Fruit fly (Drosophila melanogaster) whole organism, embryonic: ENCODE data around the gene JIL-1.
A peak's percentile ranks its signal among the peaks of the same experiment; 100 is the strongest.

Source experiments
- Adf1 ChIP-seq: fragments of 200-800 bp; sonication (Bioruptor generic); IDR thresholded peaks from 2 replicates; pipeline ENCODE4 v1.3.6; 2022; ENCODE audit warnings: missing biosample characterization, missing genetic modification characterization
- Antp ChIP-seq: fragments of 200-800 bp; sonication (Bioruptor generic); optimal IDR thresholded peaks from 3 replicates; lab custom pipeline; 2016; ENCODE audit warnings: missing biosample characterization, missing genetic modification characterization
- Asciz ChIP-seq: fragments of 200-800 bp; sonication (Bioruptor generic); optimal IDR thresholded peaks from 2 replicates; lab custom pipeline; 2017; ENCODE audit warnings: missing biosample characterization, mild to moderate bottlenecking, missing genetic modification characterization, missing genetic modification reagents
- Atf3 ChIP-seq: fragments of 200-800 bp; sonication (Bioruptor generic); optimal IDR thresholded peaks from 3 replicates; lab custom pipeline; 2016; ENCODE audit warnings: missing biosample characterization, missing genetic modification characterization
- B-H1 ChIP-seq: fragments of 200-800 bp; sonication (Bioruptor generic); IDR thresholded peaks from 3 replicates; pipeline ENCODE4 v1.3.6; 2022; ENCODE audit warnings: missing biosample characterization, missing genetic modification characterization
- BtbVII ChIP-seq: fragments of 200-800 bp; sonication (Bioruptor generic); optimal IDR thresholded peaks from 3 replicates; lab custom pipeline; 2017; ENCODE audit warnings: missing biosample characterization, mild to moderate bottlenecking, missing genetic modification characterization
- CG10366 ChIP-seq: fragments of 200-800 bp; sonication (Bioruptor generic); IDR thresholded peaks from 2 replicates; pipeline ENCODE4 v1.3.6; 2022; ENCODE audit warnings: missing biosample characterization, missing genetic modification characterization
- CG10462 ChIP-seq: fragments of 200-800 bp; sonication (Bioruptor generic); optimal IDR thresholded peaks from 2 replicates; lab custom pipeline; 2016; ENCODE audit warnings: missing biosample characterization, missing genetic modification characterization
- CG10654 ChIP-seq: fragments of 200-800 bp; sonication (Bioruptor generic); optimal IDR thresholded peaks from 2 replicates; lab custom pipeline; 2016; ENCODE audit warnings: missing biosample characterization, missing genetic modification characterization
- CG11560 ChIP-seq: fragments of 200-800 bp; sonication (Bioruptor generic); IDR thresholded peaks from 3 replicates; pipeline ENCODE4 v1.3.6; 2022; ENCODE audit warnings: missing biosample characterization, missing genetic modification characterization
- CG14667 ChIP-seq: fragments of 200-800 bp; sonication (Bioruptor generic); IDR thresholded peaks from 2 replicates; pipeline ENCODE4 v1.3.6; 2022; ENCODE audit warnings: missing biosample characterization, missing genetic modification characterization
- CG14860 ChIP-seq: fragments of 200-800 bp; sonication (Bioruptor generic); IDR thresholded peaks from 3 replicates; pipeline ENCODE4 v1.3.6; 2022; ENCODE audit warnings: missing biosample characterization, missing genetic modification characterization; ENCODE audit not compliant: partially characterized antibody
- CG16815 ChIP-seq: fragments of 200-800 bp; sonication (Bioruptor generic); optimal IDR thresholded peaks from 3 replicates; lab custom pipeline; 2017; ENCODE audit warnings: missing biosample characterization, mild to moderate bottlenecking, missing genetic modification characterization
- CG17568 ChIP-seq: fragments of 200-800 bp; sonication (Bioruptor generic); optimal IDR thresholded peaks from 2 replicates; lab custom pipeline; 2018; ENCODE audit warnings: missing biosample characterization, mild to moderate bottlenecking, missing genetic modification characterization, moderate library complexity
- CG18476 ChIP-seq: fragments of 200-800 bp; sonication (Bioruptor generic); optimal IDR thresholded peaks from 2 replicates; lab custom pipeline; 2016; ENCODE audit warnings: missing biosample characterization, mild to moderate bottlenecking, missing genetic modification characterization
- CG3281 ChIP-seq: fragments of 200-800 bp; sonication (Bioruptor generic); optimal IDR thresholded peaks from 3 replicates; lab custom pipeline; 2017; ENCODE audit warnings: missing biosample characterization, mild to moderate bottlenecking, missing genetic modification characterization
- CG34376 ChIP-seq: fragments of 200-800 bp; sonication (Bioruptor generic); optimal IDR thresholded peaks from 2 replicates; lab custom pipeline; 2018; ENCODE audit warnings: missing biosample characterization, mild to moderate bottlenecking, missing genetic modification characterization
- CG4328 ChIP-seq: fragments of 200-800 bp; sonication (Bioruptor generic); optimal IDR thresholded peaks from 3 replicates; lab custom pipeline; 2017; ENCODE audit warnings: missing biosample characterization, missing genetic modification reagents, missing genetic modification characterization
- CG4404 ChIP-seq: fragments of 200-800 bp; sonication (Bioruptor generic); IDR thresholded peaks from 2 replicates; pipeline ENCODE4 v1.3.6; 2022; ENCODE audit warnings: missing biosample characterization, missing genetic modification characterization
- CG6654 ChIP-seq: fragments of 200-800 bp; sonication (Bioruptor generic); optimal IDR thresholded peaks from 2 replicates; lab custom pipeline; 2017; ENCODE audit warnings: missing biosample characterization, mild to moderate bottlenecking, missing genetic modification characterization
- CG6689 ChIP-seq: fragments of 200-800 bp; sonication (Bioruptor generic); IDR thresholded peaks from 2 replicates; pipeline ENCODE4 v1.3.6; 2022; ENCODE audit warnings: missing biosample characterization, missing genetic modification characterization
- CG7987 ChIP-seq: fragments of 200-800 bp; sonication (Bioruptor generic); optimal IDR thresholded peaks from 2 replicates; lab custom pipeline; 2018; ENCODE audit warnings: missing biosample characterization, mild to moderate bottlenecking, missing genetic modification characterization, moderate library complexity
- CG8281 ChIP-seq: fragments of 200-800 bp; sonication (Bioruptor generic); optimal IDR thresholded peaks from 2 replicates; lab custom pipeline; 2018; ENCODE audit warnings: missing biosample characterization, mild to moderate bottlenecking, missing genetic modification characterization, moderate library complexity
- Dek ChIP-seq: fragments of 200-800 bp; sonication (Bioruptor generic); optimal IDR thresholded peaks from 3 replicates; lab custom pipeline; 2019; ENCODE audit warnings: missing biosample characterization, mild to moderate bottlenecking, missing genetic modification characterization, moderate library complexity
- Dip3 ChIP-seq: fragments of 200-800 bp; sonication (Bioruptor generic); optimal IDR thresholded peaks from 3 replicates; lab custom pipeline; 2016; ENCODE audit warnings: missing biosample characterization, missing genetic modification characterization
- Doc2 ChIP-seq: fragments of 200-800 bp; sonication (Bioruptor generic); IDR thresholded peaks from 2 replicates; pipeline ENCODE4 v1.3.6; 2022; ENCODE audit warnings: missing biosample characterization, missing genetic modification characterization
- Sry-β ChIP-seq: fragments of 200-800 bp; sonication (Bioruptor generic); optimal IDR thresholded peaks from 2 replicates; lab custom pipeline; 2018; ENCODE audit warnings: missing biosample characterization, mild to moderate bottlenecking, missing genetic modification characterization, moderate library complexity
- Usf ChIP-seq: fragments of 200-800 bp; sonication (Bioruptor generic); optimal IDR thresholded peaks from 2 replicates; lab custom pipeline; 2017; ENCODE audit warnings: missing genotype, missing biosample characterization, missing genetic modification characterization
- YL-1 ChIP-seq: fragments of 200-800 bp; sonication (Bioruptor generic); optimal IDR thresholded peaks from 3 replicates; lab custom pipeline; 2017; ENCODE audit warnings: missing biosample characterization, mild to moderate bottlenecking, missing genetic modification characterization
- bowl ChIP-seq: fragments of 200-800 bp; sonication (Bioruptor generic); IDR thresholded peaks from 2 replicates; pipeline ENCODE4 v1.3.6; 2022; ENCODE audit warnings: missing biosample characterization, missing genetic modification characterization
- chinmo ChIP-seq: fragments of 200-800 bp; sonication (Bioruptor generic); IDR thresholded peaks from 4 replicates; pipeline ENCODE4 v1.3.6; 2022; ENCODE audit warnings: missing biosample characterization, missing genetic modification characterization; ENCODE audit not compliant: partially characterized antibody
- eyg ChIP-seq: fragments of 200-800 bp; sonication (Bioruptor generic); optimal IDR thresholded peaks from 3 replicates; lab custom pipeline; 2016; ENCODE audit warnings: missing biosample characterization, missing genetic modification characterization
- grn ChIP-seq: fragments of 200-800 bp; sonication (Bioruptor generic); optimal IDR thresholded peaks from 3 replicates; lab custom pipeline; 2017; ENCODE audit warnings: missing biosample characterization, missing genetic modification characterization
- ind ChIP-seq: fragments of 200-800 bp; sonication (Bioruptor generic); optimal IDR thresholded peaks from 3 replicates; lab custom pipeline; 2016; ENCODE audit warnings: missing biosample characterization, missing genetic modification characterization
- inv ChIP-seq: fragments of 200-800 bp; sonication (Bioruptor generic); IDR thresholded peaks from 2 replicates; pipeline ENCODE4 v1.3.6; 2022; ENCODE audit warnings: missing biosample characterization, missing genetic modification characterization; ENCODE audit not compliant: partially characterized antibody
- kah ChIP-seq: fragments of 200-800 bp; sonication (Bioruptor generic); optimal IDR thresholded peaks from 2 replicates; lab custom pipeline; 2018; ENCODE audit warnings: missing biosample characterization, mild to moderate bottlenecking, missing genetic modification characterization
- knrl ChIP-seq: fragments of 200-800 bp; sonication (Bioruptor generic); IDR thresholded peaks from 3 replicates; pipeline ENCODE4 v1.3.6; 2022; ENCODE audit warnings: missing biosample characterization, missing genetic modification characterization; ENCODE audit not compliant: partially characterized antibody
- lmd ChIP-seq: fragments of 200-800 bp; sonication (Bioruptor generic); IDR thresholded peaks from 2 replicates; pipeline ENCODE4 v1.3.6; 2022; ENCODE audit warnings: missing biosample characterization, missing genetic modification characterization
- otp ChIP-seq: fragments of 200-800 bp; sonication (Bioruptor generic); IDR thresholded peaks from 3 replicates; pipeline ENCODE4, ENCODE4 v1.3.6; 2022; ENCODE audit warnings: missing biosample characterization, missing genetic modification characterization
- pb ChIP-seq: fragments of 200-800 bp; sonication (Bioruptor generic); optimal IDR thresholded peaks from 3 replicates; lab custom pipeline; 2016; ENCODE audit warnings: missing biosample characterization, missing genetic modification characterization
- pum ChIP-seq: fragments of 200-800 bp; sonication (Bioruptor generic); optimal IDR thresholded peaks from 2 replicates; lab custom pipeline; 2016; ENCODE audit warnings: missing biosample characterization, missing genetic modification characterization
- sob ChIP-seq: fragments of 200-800 bp; sonication (Bioruptor generic); IDR thresholded peaks from 2 replicates; pipeline ENCODE4 v1.3.6; 2022; ENCODE audit warnings: missing biosample characterization, missing genetic modification characterization
- ssp ChIP-seq: fragments of 200-800 bp; sonication (Bioruptor generic); IDR thresholded peaks from 2 replicates; pipeline ENCODE4 v1.3.6; 2022; ENCODE audit warnings: missing biosample characterization, missing genetic modification characterization
- sug ChIP-seq: fragments of 200-800 bp; optimal IDR thresholded peaks from 2 replicates; lab custom pipeline; 2019; ENCODE audit warnings: missing biosample characterization, mild to moderate bottlenecking, missing genetic modification characterization, moderate library complexity
- toy ChIP-seq: fragments of 200-800 bp; sonication (Bioruptor generic); IDR thresholded peaks from 2 replicates; pipeline ENCODE4 v1.3.6; 2022; ENCODE audit warnings: missing biosample characterization, missing genetic modification characterization
- trem ChIP-seq: fragments of 200-800 bp; optimal IDR thresholded peaks from 3 replicates; lab custom pipeline; 2019; ENCODE audit warnings: missing biosample characterization, mild to moderate bottlenecking, missing genetic modification characterization, moderate library complexity
- twi ChIP-seq: fragments of 200-800 bp; optimal IDR thresholded peaks from 2 replicates; lab custom pipeline; 2019; ENCODE audit warnings: missing biosample characterization, mild to moderate bottlenecking, missing genetic modification characterization, moderate library complexity
- tx ChIP-seq: fragments of 200-800 bp; sonication (Bioruptor generic); optimal IDR thresholded peaks from 2 replicates; lab custom pipeline; 2016; ENCODE audit warnings: missing biosample characterization, missing genetic modification characterization
- zf30C ChIP-seq: fragments of 200-800 bp; sonication (Bioruptor generic); optimal IDR thresholded peaks from 3 replicates; lab custom pipeline; 2018; ENCODE audit warnings: missing biosample characterization, mild to moderate bottlenecking, missing genetic modification characterization
- zfh2 ChIP-seq: fragments of 200-800 bp; sonication (Bioruptor generic); optimal IDR thresholded peaks from 2 replicates; lab custom pipeline; 2016; ENCODE audit warnings: missing biosample characterization, missing genetic modification characterization

Gene JIL-1

DNA sequence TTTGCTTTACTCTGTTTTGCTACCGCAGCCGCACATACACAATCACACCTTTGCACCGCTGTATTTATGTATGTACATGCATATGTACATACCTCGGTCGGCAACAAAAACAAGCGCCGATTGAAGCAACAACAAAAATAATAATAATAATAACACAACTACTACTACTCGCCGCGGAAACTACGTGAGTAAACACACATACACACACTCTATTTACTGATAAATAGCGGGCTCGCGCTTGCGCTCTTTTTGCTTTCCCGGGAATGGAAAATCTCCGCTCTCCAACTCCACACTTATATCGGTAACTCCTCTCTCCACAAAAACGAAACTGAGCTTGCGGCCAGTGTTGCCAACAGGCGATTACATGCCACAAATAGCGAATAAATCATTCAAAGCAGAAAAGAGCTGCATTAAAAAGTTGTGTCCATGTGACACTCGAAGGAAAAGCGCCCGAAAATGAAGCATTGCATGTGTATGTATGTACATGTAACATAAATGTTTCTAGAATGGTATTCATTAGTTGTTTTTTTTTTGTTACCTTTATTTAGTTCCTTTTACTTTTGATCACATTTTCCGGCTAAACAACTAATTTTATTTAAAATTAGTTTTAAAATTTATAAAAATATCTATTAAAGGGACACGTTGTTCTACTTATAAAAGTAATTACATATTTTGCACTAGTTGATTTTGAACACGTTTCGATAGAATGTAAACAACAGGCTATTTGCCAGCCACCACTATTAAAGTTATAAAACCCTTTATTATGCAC, 25.8 kb upstream of the JIL-1 start (continued):
- TF ChIP-seq pum (GFP tag; lab: Kevin White, UChicago) (peak; percentile 40), CG10462 (no peak), Sry-β (GFP tag; lab: Kevin White, UChicago) (peak; percentile 21), sug (peak; percentile 85), Dek (peak; percentile 55), zf30C (GFP tag; lab: Kevin White, UChicago) (peak; percentile 51), CG14667 (GFP tag; lab: Robert Waterston, UW) (no peak), toy (no peak), CG34376 (GFP tag; lab: Kevin White, UChicago) (peak; percentile 95), Doc2 (no peak), pb (no peak), CG6689 (GFP tag; lab: Robert Waterston, UW) (peak; percentile 61), Usf (GFP tag; lab: Kevin White, UChicago) (no peak), kah (GFP tag; lab: Kevin White, UChicago) (peak; percentile 58), Atf3 (GFP tag; lab: Kevin White, UChicago) (peak; percentile 42), tx (GFP tag; lab: Kevin White, UChicago) (peak; percentile 47), ind (no peak), CG6654 (GFP tag; lab: Kevin White, UChicago) (no peak), BtbVII (GFP tag; lab: Kevin White, UChicago) (peak; percentile 73), twi (peak; percentile 54), CG16815 (GFP tag; lab: Kevin White, UChicago) (peak; percentile 3), inv (GFP tag; lab: Robert Waterston, UW) (no peak), chinmo (GFP tag; lab: Robert Waterston, UW) (peak; percentile 98), Asciz (GFP tag; lab: Kevin White, UChicago) (peak; percentile 84), CG11560 (tag; lab: Robert Waterston, UW) (no peak), CG4404 (GFP tag; lab: Robert Waterston, UW) (peak; percentile 25; the same call in 1 of the 2 replicates), CG14860 (GFP tag; lab: Robert Waterston, UW) (no peak), otp (GFP tag; lab: Robert Waterston, UW) (peak; percentile 65; the same call in 1 of the 3 replicates), CG17568 (peak; percentile 90), ssp (GFP tag; lab: Robert Waterston, UW) (no peak), trem (tag; lab: Kevin White, UChicago) (no peak), knrl (no peak), eyg (GFP tag; lab: Kevin White, UChicago) (peak; percentile 33), CG8281 (tag; lab: Kevin White, UChicago) (peak; percentile 64), CG3281 (GFP tag; lab: Kevin White, UChicago) (peak; percentile 74), YL-1 (GFP tag; lab: Kevin White, UChicago) (peak; percentile 91), lmd (GFP tag; lab: Robert Waterston, UW) (no peak; the same call in 1 of the 2 replicates), bowl (GFP tag; lab: Robert Waterston, UW) (no peak), B-H1 (GFP tag; lab: Robert Waterston, UW) (no peak), Adf1 (GFP tag; lab: Robert Waterston, UW) (peak; percentile 77), zfh2 (GFP tag; lab: Kevin White, UChicago) (no peak), CG10654 (GFP tag; lab: Kevin White, UChicago) (peak; percentile 8), grn (peak; percentile 73), Dip3 (GFP tag; lab: Kevin White, UChicago) (peak; percentile 31), sob (peak; percentile 74), Antp (peak; percentile 35), CG18476 (GFP tag; lab: Kevin White, UChicago) (peak; percentile 46), CG10366 (GFP tag; lab: Robert Waterston, UW) (peak; percentile 24; the same call in 1 of the 2 replicates), CG4328 (GFP tag; lab: Kevin White, UChicago) (peak; percentile 95), CG7987 (peak; percentile 89)
